Worm (Caenorhabditis elegans) whole organism, L1 larva: ENCODE data around the gene F46E10.2.

Experiments
- C16A3.4 ChIP-seq: fragments of 150-350 bp; optimal IDR thresholded peaks from 2 replicates; lab custom pipeline; 2014; ENCODE audit warnings: missing biosample characterization, missing genetic modification characterization
- Y116A8C.19 ChIP-seq: sonication (generic microtip); optimal IDR thresholded peaks from 2 replicates; lab custom pipeline; 2016; ENCODE audit warnings: missing compliant biosample characterization, missing genetic modification characterization, borderline replicate concordance
- aha-1 ChIP-seq: fragments of 150-350 bp; optimal IDR thresholded peaks from 2 replicates; lab custom pipeline; 2014; ENCODE audit warnings: missing biosample characterization, missing genetic modification characterization
- alr-1 ChIP-seq: fragments of 200-800 bp; sonication (Bioruptor generic); optimal IDR thresholded peaks from 2 replicates; lab custom pipeline; 2018; ENCODE audit warnings: borderline replicate concordance, mild to moderate bottlenecking, missing genetic modification characterization, missing compliant biosample characterization
- ama-1 ChIP-seq: fragments of 150-350 bp; optimal IDR thresholded peaks from 2 replicates; lab custom pipeline; 2014
- blmp-1 ChIP-seq: fragments of 150-350 bp; optimal IDR thresholded peaks from 2 replicates; lab custom pipeline; 2014; ENCODE audit warnings: missing biosample characterization, missing genetic modification characterization
- ceh-63 ChIP-seq: fragments of 200-800 bp; sonication (Bioruptor generic); optimal IDR thresholded peaks from 2 replicates; lab custom pipeline; 2018; ENCODE audit warnings: mild to moderate bottlenecking, missing genetic modification characterization, missing compliant biosample characterization
- ceh-8 ChIP-seq: fragments of 200-800 bp; sonication (Bioruptor generic); optimal IDR thresholded peaks from 2 replicates; lab custom pipeline; 2018; ENCODE audit warnings: mild to moderate bottlenecking, missing genetic modification characterization, moderate library complexity, missing compliant biosample characterization
- ceh-82 ChIP-seq, 3 experiments: fragments of 150-350 bp in 1 of 3; sonication (generic microtip) in 2 of 3; optimal IDR thresholded peaks; 2 replicates each; lab custom pipeline; 2014 to 2017; ENCODE audit warnings: missing biosample characterization in 3 of 3, missing genetic modification characterization in 3 of 3
- ces-1 ChIP-seq: fragments of 150-350 bp; optimal IDR thresholded peaks from 2 replicates; lab custom pipeline; 2014; ENCODE audit warnings: missing biosample characterization, missing genetic modification reagents, missing genetic modification characterization
- efl-1 ChIP-seq, 4 experiments: fragments of 150-350 bp; optimal IDR thresholded peaks in 3 of 4; peaks in 1 of 4; 1 replicate in 1 of 4; 2 replicates in 3 of 4; lab custom pipeline; 2014; ENCODE audit warnings: missing biosample characterization in 2 of 4, missing genetic modification characterization in 2 of 4, missing genetic modification reagents in 2 of 4
- egl-27 ChIP-seq, 2 experiments: fragments of 150-350 bp in 1 of 2; sonication (generic microtip); optimal IDR thresholded peaks; 3 replicates each; lab custom pipeline; 2017 to 2018; ENCODE audit warnings: missing biosample characterization in 2 of 2, missing genetic modification characterization in 2 of 2, missing genetic modification reagents in 2 of 2
- elt-2 ChIP-seq: sonication (generic microtip); optimal IDR thresholded peaks from 2 replicates; lab custom pipeline; 2016; ENCODE audit warnings: missing genetic modification characterization, mild to moderate bottlenecking, inconsistent platforms, missing compliant biosample characterization, missing genetic modification reagents
- elt-3 ChIP-seq, 6 experiments: fragments of 150-350 bp in 1 of 6; sonication (generic microtip); optimal IDR thresholded peaks; 2 replicates each; lab custom pipeline; 2017 to 2018; ENCODE audit warnings: missing biosample characterization in 6 of 6, missing genetic modification characterization in 6 of 6, inconsistent platforms in 1 of 6
- fkh-10 ChIP-seq: sonication (generic microtip); optimal IDR thresholded peaks from 2 replicates; lab custom pipeline; 2017; ENCODE audit warnings: missing biosample characterization, missing genetic modification reagents, missing genetic modification characterization
- fkh-8 ChIP-seq: sonication (generic microtip); optimal IDR thresholded peaks from 2 replicates; lab custom pipeline; 2016; ENCODE audit warnings: mild to moderate bottlenecking, missing genetic modification characterization, missing compliant biosample characterization
- hlh-4 ChIP-seq: sonication (generic microtip); optimal IDR thresholded peaks from 2 replicates; lab custom pipeline; 2016; ENCODE audit warnings: mild to moderate bottlenecking, missing genetic modification characterization, missing compliant biosample characterization
- jun-1 ChIP-seq: fragments of 150-350 bp; optimal IDR thresholded peaks from 2 replicates; lab custom pipeline; 2014; ENCODE audit warnings: missing biosample characterization, missing genetic modification reagents, missing genetic modification characterization
- lin-14 ChIP-seq: fragments of 200-800 bp; sonication (Bioruptor generic); optimal IDR thresholded peaks from 2 replicates; lab custom pipeline; 2018; ENCODE audit warnings: mild to moderate bottlenecking, missing genetic modification characterization, moderate library complexity, missing compliant biosample characterization
- lin-15B ChIP-seq: fragments of 150-350 bp; sonication (generic microtip); optimal IDR thresholded peaks from 3 replicates; lab custom pipeline; 2014; ENCODE audit warnings: missing biosample characterization, missing genetic modification characterization
- lin-35 ChIP-seq, 2 experiments: fragments of 150-350 bp; optimal IDR thresholded peaks; 2 replicates each; lab custom pipeline; 2014; ENCODE audit warnings: missing biosample characterization in 2 of 2, missing genetic modification characterization in 2 of 2, missing genetic modification reagents in 2 of 2
- lsy-2 ChIP-seq, 2 experiments: fragments of 150-350 bp; optimal IDR thresholded peaks; 2 replicates each; lab custom pipeline; 2014; ENCODE audit warnings: missing biosample characterization in 2 of 2, missing genetic modification characterization in 2 of 2
- mep-1 ChIP-seq: fragments of 150-350 bp; optimal IDR thresholded peaks from 2 replicates; lab custom pipeline; 2014; ENCODE audit warnings: missing biosample characterization, missing genetic modification characterization
- nhr-12 ChIP-seq: sonication (generic microtip); optimal IDR thresholded peaks from 2 replicates; lab custom pipeline; 2017; ENCODE audit warnings: missing biosample characterization, missing genetic modification characterization
- nhr-19 ChIP-seq: fragments of 200-800 bp; sonication (Bioruptor generic); conservative IDR thresholded peaks from 2 replicates; pipeline ENCODE4 v1.3.6; 2022; ENCODE audit warnings: missing genetic modification characterization, missing compliant biosample characterization
- nhr-20 ChIP-seq: sonication (generic microtip); optimal IDR thresholded peaks from 2 replicates; lab custom pipeline; 2016; ENCODE audit warnings: mild to moderate bottlenecking, missing genetic modification characterization, missing compliant biosample characterization
- nhr-237 ChIP-seq: fragments of 150-350 bp; optimal IDR thresholded peaks from 2 replicates; lab custom pipeline; 2014; ENCODE audit warnings: missing biosample characterization, missing genetic modification characterization
- nhr-28 ChIP-seq: fragments of 150-350 bp; optimal IDR thresholded peaks from 2 replicates; lab custom pipeline; 2014; ENCODE audit warnings: missing biosample characterization, missing genetic modification characterization
- nhr-47 ChIP-seq: sonication (generic microtip); optimal IDR thresholded peaks from 2 replicates; lab custom pipeline; 2016; ENCODE audit warnings: mild to moderate bottlenecking, missing genetic modification characterization, moderate library complexity, missing compliant biosample characterization
- nhr-71 ChIP-seq: sonication (generic microtip); optimal IDR thresholded peaks from 2 replicates; lab custom pipeline; 2016; ENCODE audit warnings: mild to moderate bottlenecking, missing genetic modification characterization, moderate library complexity, missing compliant biosample characterization
- pag-3 ChIP-seq: sonication (generic microtip); optimal IDR thresholded peaks from 2 replicates; lab custom pipeline; 2017; ENCODE audit warnings: missing genetic modification characterization, mild to moderate bottlenecking, missing compliant biosample characterization, antibody characterized with exemption, borderline replicate concordance; ENCODE audit not compliant: insufficient read depth
- pqm-1 ChIP-seq: sonication (generic microtip); optimal IDR thresholded peaks from 3 replicates; lab custom pipeline; 2017; ENCODE audit warnings: missing biosample characterization, missing genetic modification characterization
- snpc-4 ChIP-seq: fragments of 150-350 bp; optimal IDR thresholded peaks from 2 replicates; lab custom pipeline; 2014; ENCODE audit warnings: missing biosample characterization, missing genetic modification characterization
- snu-23 ChIP-seq: sonication (generic microtip); optimal IDR thresholded peaks from 2 replicates; lab custom pipeline; 2016; ENCODE audit warnings: missing genetic modification characterization, missing compliant biosample characterization
- sptf-1 ChIP-seq: fragments of 150-350 bp; optimal IDR thresholded peaks from 2 replicates; lab custom pipeline; 2014; ENCODE audit warnings: missing biosample characterization, missing genetic modification characterization
- sup-37 ChIP-seq: fragments of 200-800 bp; sonication (Bioruptor generic); optimal IDR thresholded peaks from 2 replicates; lab custom pipeline; 2018; ENCODE audit warnings: mild to moderate bottlenecking, missing genetic modification characterization, missing compliant biosample characterization
- swsn-7 ChIP-seq: sonication (generic microtip); optimal IDR thresholded peaks from 2 replicates; lab custom pipeline; 2016; ENCODE audit warnings: missing genetic modification characterization, missing compliant biosample characterization
- tbx-2 ChIP-seq: sonication (generic microtip); optimal IDR thresholded peaks from 2 replicates; lab custom pipeline; 2016; ENCODE audit warnings: missing genetic modification characterization, missing compliant biosample characterization
- unc-30 ChIP-seq: sonication (generic microtip); optimal IDR thresholded peaks from 2 replicates; lab custom pipeline; 2017; ENCODE audit warnings: missing biosample characterization, missing genetic modification characterization
- unc-62 ChIP-seq: fragments of 150-350 bp; optimal IDR thresholded peaks from 2 replicates; lab custom pipeline; 2014; ENCODE audit warnings: missing biosample characterization, missing genetic modification reagents, missing genetic modification characterization
- unc-98 ChIP-seq: fragments of 200-800 bp; sonication (Bioruptor generic); IDR thresholded peaks from 2 replicates; pipeline ENCODE4 v1.3.6; 2022; ENCODE audit warnings: missing genetic modification characterization, missing compliant biosample characterization
- vab-15 ChIP-seq: sonication (generic microtip); optimal IDR thresholded peaks from 2 replicates; lab custom pipeline; 2017; ENCODE audit warnings: missing genotype, mild to moderate bottlenecking, missing genetic modification characterization, missing compliant biosample characterization
- zag-1 ChIP-seq: fragments of 150-350 bp; optimal IDR thresholded peaks from 2 replicates; lab custom pipeline; 2014; ENCODE audit warnings: missing biosample characterization, missing genetic modification characterization
- ztf-4 ChIP-seq: fragments of 150-350 bp; optimal IDR thresholded peaks from 2 replicates; lab custom pipeline; 2014; ENCODE audit warnings: missing biosample characterization, missing genetic modification characterization

F46E10.2 gene

DNA sequence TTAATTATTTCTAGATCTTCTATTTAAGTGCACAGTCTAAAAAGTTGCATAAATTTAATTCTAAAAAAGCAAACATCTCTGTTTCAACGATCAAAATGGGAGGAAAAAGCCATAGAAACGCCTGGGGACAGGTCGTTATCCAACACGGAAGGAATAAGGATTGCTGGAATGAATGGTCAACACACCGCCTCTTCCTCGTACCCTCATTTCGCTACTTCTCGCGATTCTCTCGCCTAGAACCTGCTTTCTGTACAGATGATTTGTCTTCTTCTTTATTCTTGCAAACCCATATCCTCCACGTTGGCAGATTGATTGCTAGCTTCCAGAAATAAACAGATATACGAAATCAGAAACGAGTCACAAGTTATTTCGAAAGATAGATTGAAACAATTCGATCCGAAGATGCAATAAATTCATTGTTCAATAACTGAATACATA, 5.3 kb upstream of the F46E10.2 start, which contains the start of gene dpy-11 (continued):
- no peak for TF ChIP-seq nhr-28
- TF ChIP-seq vab-15 = no peak
- TF ChIP-seq C16A3.4 (tag; lab: Kevin White, UChicago) = no peak
- TF ChIP-seq blmp-1 (tag; lab: Kevin White, UChicago) = peak; percentile 38
- TF ChIP-seq unc-30 = no peak
- no peak for TF ChIP-seq ceh-63 (GFP tag; lab: Kevin White, UChicago)
- no peak for TF ChIP-seq nhr-12 (tag; lab: Kevin White, UChicago)
- TF ChIP-seq nhr-237 = no peak
- no peak for TF ChIP-seq ces-1
- no peak for TF ChIP-seq tbx-2 (tag; lab: Kevin White, UChicago)
- peak in 1 of 3 experiments; percentile 11 for TF ChIP-seq ceh-82 (tag; optimal IDR thresholded peaks at IDR 0.05; lab: Kevin White, UChicago)
- peak; percentile 24 for TF ChIP-seq swsn-7
- no peak for TF ChIP-seq fkh-8
- TF ChIP-seq nhr-47 (tag; lab: Kevin White, UChicago) = peak; percentile 13
- peak in 2 of 6 experiments; percentile 12 to 43 for TF ChIP-seq elt-3 (tag; optimal IDR thresholded peaks at IDR 0.05; lab: Kevin White, UChicago)
- TF ChIP-seq lin-15B (tag; lab: Kevin White, UChicago) = no peak
- TF ChIP-seq snpc-4 = no peak
- no peak for TF ChIP-seq alr-1 (tag; lab: Kevin White, UChicago)
- no peak for TF ChIP-seq Y116A8C.19 (tag; lab: Kevin White, UChicago)
- no peak for TF ChIP-seq pqm-1
- peak; percentile 44; the same call in 1 of the 2 replicates for TF ChIP-seq nhr-19
- TF ChIP-seq efl-1 (optimal IDR thresholded peaks at IDR 0.05; lab: Kevin White, UChicago) = no peak
- TF ChIP-seq efl-1 (GFP tag; optimal IDR thresholded peaks at IDR 0.05 in 1 of 2; lab: Kevin White, UChicago) = peak in 1 of 2 experiments; percentile 89
- TF ChIP-seq nhr-20 = no peak
- TF ChIP-seq mep-1 (tag; lab: Kevin White, UChicago) = no peak
- TF ChIP-seq fkh-10 (GFP tag; lab: Kevin White, UChicago) = no peak
- no peak for TF ChIP-seq zag-1 (tag; lab: Kevin White, UChicago)
- TF ChIP-seq lin-14 (GFP tag; lab: Kevin White, UChicago) = peak; percentile 39
- TF ChIP-seq aha-1 (tag; lab: Kevin White, UChicago) = no peak
- no peak for TF ChIP-seq elt-2 (tag; lab: Kevin White, UChicago)
- TF ChIP-seq lin-35 (GFP tag; optimal IDR thresholded peaks at IDR 0.05; lab: Kevin White, UChicago) = peak in 1 of 2 experiments; percentile 12
- TF ChIP-seq unc-62 (GFP tag; lab: Kevin White, UChicago) = no peak
- no peak for TF ChIP-seq pag-3
- TF ChIP-seq lsy-2 (tag; optimal IDR thresholded peaks at IDR 0.05; lab: Kevin White, UChicago) = no peak
- TF ChIP-seq snu-23 (GFP tag; lab: Kevin White, UChicago) = peak; percentile 65
- TF ChIP-seq nhr-71 (tag; lab: Kevin White, UChicago) = peak; percentile 64
- no peak for TF ChIP-seq hlh-4
- TF ChIP-seq egl-27 (tag; optimal IDR thresholded peaks at IDR 0.05; lab: Kevin White, UChicago) = no peak
- TF ChIP-seq ceh-8 = no peak
- TF ChIP-seq ztf-4 = peak; percentile 60
- TF ChIP-seq jun-1 (tag; lab: Kevin White, UChicago) = no peak

DNA sequence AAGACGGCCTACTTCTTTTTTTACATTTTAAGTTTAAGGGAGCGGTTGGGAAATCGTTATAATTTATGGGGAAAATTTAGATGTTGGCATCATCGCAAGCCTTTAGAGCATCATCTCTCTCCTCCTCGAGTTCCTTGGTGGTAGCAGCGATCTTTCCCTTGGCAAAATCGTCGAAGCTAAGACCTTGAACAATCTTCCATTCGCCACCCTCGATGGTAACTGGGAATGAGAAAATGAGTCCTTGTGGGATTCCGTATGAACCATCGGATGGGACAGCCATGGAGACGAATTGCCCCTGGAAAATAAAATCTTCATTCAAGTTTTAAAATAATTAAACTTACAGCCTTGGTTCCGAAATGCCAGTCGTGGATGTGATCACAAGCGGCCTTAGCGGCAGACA, 4.9 kb upstream of the F46E10.2 start:
- no peak for TF ChIP-seq sptf-1
- no peak for TF ChIP-seq sup-37
- TF ChIP-seq tbx-2 (tag; lab: Kevin White, UChicago) = no peak
- no peak for TF ChIP-seq unc-98 (GFP tag; lab: Robert Waterston, UW)
- TF ChIP-seq ama-1 (lab: Kevin White, UChicago) = no peak
- TF ChIP-seq nhr-28 = no peak
